Worm (Caenorhabditis elegans) whole organism, late embryonic: ENCODE data around the gene W04H10.6.

Experiments
- C08G9.2 ChIP-seq: sonication (generic microtip); optimal IDR thresholded peaks from 2 replicates; lab custom pipeline; 2016; ENCODE audit warnings: mild to moderate bottlenecking, missing genetic modification characterization, moderate library complexity, missing compliant biosample characterization
- C38D4.7 ChIP-seq: fragments of 200-800 bp; sonication (Bioruptor generic); optimal IDR thresholded peaks from 2 replicates; lab custom pipeline; 2018; ENCODE audit warnings: mild to moderate bottlenecking, missing genetic modification characterization, moderate library complexity, missing compliant biosample characterization
- K02D7.2 ChIP-seq: sonication (generic microtip); optimal IDR thresholded peaks from 2 replicates; lab custom pipeline; 2017; ENCODE audit warnings: mild to moderate bottlenecking, missing genetic modification characterization, missing compliant biosample characterization
- T23F11.4 ChIP-seq: fragments of 200-800 bp; sonication (Bioruptor generic); optimal IDR thresholded peaks from 2 replicates; lab custom pipeline; 2018; ENCODE audit warnings: mild to moderate bottlenecking, missing genetic modification characterization, missing compliant biosample characterization
- Y22D7AL.16 ChIP-seq: sonication (generic microtip); optimal IDR thresholded peaks from 2 replicates; lab custom pipeline; 2016; ENCODE audit warnings: missing genetic modification characterization, missing compliant biosample characterization
- ahr-1 ChIP-seq: sonication (generic microtip); optimal IDR thresholded peaks from 2 replicates; lab custom pipeline; 2016; ENCODE audit warnings: missing genetic modification characterization, missing compliant biosample characterization
- ceh-14 ChIP-seq: sonication (generic microtip); optimal IDR thresholded peaks from 2 replicates; lab custom pipeline; 2016; ENCODE audit warnings: missing genotype, missing genetic modification characterization, missing compliant biosample characterization
- ceh-18 ChIP-seq: sonication (generic microtip); optimal IDR thresholded peaks from 2 replicates; lab custom pipeline; 2016; ENCODE audit warnings: missing genetic modification characterization, missing compliant biosample characterization
- ceh-19 ChIP-seq: fragments of 200-800 bp; sonication (Bioruptor generic); optimal IDR thresholded peaks from 2 replicates; lab custom pipeline; 2018; ENCODE audit warnings: mild to moderate bottlenecking, missing genetic modification characterization, missing compliant biosample characterization
- ceh-22 ChIP-seq: sonication (generic microtip); optimal IDR thresholded peaks from 2 replicates; lab custom pipeline; 2017; ENCODE audit warnings: missing biosample characterization, missing genetic modification characterization
- ceh-30 ChIP-seq: fragments of 150-350 bp; optimal IDR thresholded peaks from 2 replicates; lab custom pipeline; 2014; ENCODE audit warnings: missing biosample characterization, missing genetic modification characterization
- ceh-34 ChIP-seq: sonication (generic microtip); optimal IDR thresholded peaks from 2 replicates; lab custom pipeline; 2016; ENCODE audit warnings: mild to moderate bottlenecking, missing genetic modification characterization, missing compliant biosample characterization
- dmd-4 ChIP-seq: sonication (generic microtip); optimal IDR thresholded peaks from 2 replicates; lab custom pipeline; 2016; ENCODE audit warnings: borderline replicate concordance, missing genetic modification characterization, missing compliant biosample characterization
- dve-1 ChIP-seq: sonication (generic microtip); optimal IDR thresholded peaks from 2 replicates; lab custom pipeline; 2017; ENCODE audit warnings: antibody characterized with exemption, mild to moderate bottlenecking, missing genetic modification characterization, missing compliant biosample characterization
- elt-2 ChIP-seq: sonication (generic microtip); optimal IDR thresholded peaks from 2 replicates; lab custom pipeline; 2016; ENCODE audit warnings: missing genetic modification reagents, missing genetic modification characterization, missing compliant biosample characterization
- elt-4 ChIP-seq: sonication (generic microtip); optimal IDR thresholded peaks from 2 replicates; lab custom pipeline; 2016; ENCODE audit warnings: missing genetic modification characterization, missing compliant biosample characterization
- ets-4 ChIP-seq: sonication (generic microtip); optimal IDR thresholded peaks from 2 replicates; lab custom pipeline; 2016; ENCODE audit warnings: missing genetic modification characterization, missing compliant biosample characterization
- fkh-6 ChIP-seq: sonication (generic microtip); optimal IDR thresholded peaks from 2 replicates; lab custom pipeline; 2016; ENCODE audit warnings: missing genetic modification characterization, missing compliant biosample characterization
- hlh-13 ChIP-seq: fragments of 200-800 bp; sonication (Bioruptor generic); optimal IDR thresholded peaks from 2 replicates; lab custom pipeline; 2018; ENCODE audit warnings: mild to moderate bottlenecking, missing genetic modification characterization, missing compliant biosample characterization
- hlh-30 ChIP-seq: sonication (generic microtip); optimal IDR thresholded peaks from 2 replicates; lab custom pipeline; 2017; ENCODE audit warnings: antibody characterized with exemption, missing genetic modification characterization, missing compliant biosample characterization; ENCODE audit not compliant: insufficient read depth
- hlh-6 ChIP-seq: sonication (generic microtip); optimal IDR thresholded peaks from 2 replicates; lab custom pipeline; 2016; ENCODE audit warnings: missing genotype, missing genetic modification characterization, missing compliant biosample characterization
- hlh-8 ChIP-seq: sonication (generic microtip); optimal IDR thresholded peaks from 2 replicates; lab custom pipeline; 2016; ENCODE audit warnings: missing genotype, missing genetic modification characterization, missing compliant biosample characterization
- madf-2 ChIP-seq: sonication (generic microtip); optimal IDR thresholded peaks from 2 replicates; lab custom pipeline; 2017; ENCODE audit warnings: missing genetic modification characterization, missing compliant biosample characterization
- mec-3 ChIP-seq: sonication (generic microtip); optimal IDR thresholded peaks from 2 replicates; lab custom pipeline; 2016; ENCODE audit warnings: borderline replicate concordance, missing genetic modification characterization, missing compliant biosample characterization
- nfya-1 ChIP-seq: sonication (generic microtip); optimal IDR thresholded peaks from 2 replicates; lab custom pipeline; 2017; ENCODE audit warnings: missing genetic modification characterization, mild to moderate bottlenecking, missing compliant biosample characterization, antibody characterized with exemption, moderate library complexity
- nhr-232 ChIP-seq: sonication (generic microtip); optimal IDR thresholded peaks from 2 replicates; lab custom pipeline; 2016; ENCODE audit warnings: missing genetic modification characterization, missing compliant biosample characterization
- npax-4 ChIP-seq: sonication (generic microtip); optimal IDR thresholded peaks from 2 replicates; lab custom pipeline; 2016; ENCODE audit warnings: missing genetic modification characterization, missing compliant biosample characterization
- pat-9 ChIP-seq: fragments of 200-800 bp; sonication (Bioruptor generic); optimal IDR thresholded peaks from 2 replicates; lab custom pipeline; 2018; ENCODE audit warnings: mild to moderate bottlenecking, missing genetic modification characterization, moderate library complexity, missing compliant biosample characterization
- pax-1 ChIP-seq: fragments of 150-350 bp; optimal IDR thresholded peaks from 2 replicates; lab custom pipeline; 2014; ENCODE audit warnings: missing biosample characterization, missing genetic modification characterization
- pha-4 ChIP-seq: fragments of 150-350 bp; optimal IDR thresholded peaks from 2 replicates; lab custom pipeline; 2018; ENCODE audit warnings: missing biosample characterization, missing genetic modification reagents, missing genetic modification characterization
- pqm-1 ChIP-seq: sonication (generic microtip); optimal IDR thresholded peaks from 2 replicates; lab custom pipeline; 2016; ENCODE audit warnings: missing genetic modification characterization, missing compliant biosample characterization
- pros-1 ChIP-seq: fragments of 150-350 bp; optimal IDR thresholded peaks from 2 replicates; lab custom pipeline; 2014; ENCODE audit warnings: missing biosample characterization, missing genetic modification reagents, missing genetic modification characterization
- ref-2 ChIP-seq: sonication (generic microtip); optimal IDR thresholded peaks from 2 replicates; lab custom pipeline; 2016; ENCODE audit warnings: missing genetic modification characterization, missing compliant biosample characterization
- sdc-2 ChIP-seq: sonication (generic microtip); optimal IDR thresholded peaks from 2 replicates; lab custom pipeline; 2016; ENCODE audit warnings: missing genotype, missing genetic modification characterization, missing compliant biosample characterization
- sox-2 ChIP-seq: fragments of 200-800 bp; sonication (Bioruptor generic); IDR thresholded peaks from 2 replicates; pipeline ENCODE4 v1.3.6; 2022; ENCODE audit warnings: missing genetic modification reagents, missing genetic modification characterization, missing compliant biosample characterization
- syd-9 ChIP-seq: sonication (generic microtip); optimal IDR thresholded peaks from 2 replicates; lab custom pipeline; 2016; ENCODE audit warnings: mild to moderate bottlenecking, missing genetic modification characterization, moderate library complexity, missing compliant biosample characterization
- tbx-2 ChIP-seq: sonication (generic microtip); optimal IDR thresholded peaks from 2 replicates; lab custom pipeline; 2016; ENCODE audit warnings: missing genetic modification characterization, missing compliant biosample characterization
- tbx-7 ChIP-seq: sonication (generic microtip); optimal IDR thresholded peaks from 2 replicates; lab custom pipeline; 2016; ENCODE audit warnings: missing genotype, missing genetic modification characterization, missing compliant biosample characterization
- ttx-3 ChIP-seq: sonication (generic microtip); optimal IDR thresholded peaks from 2 replicates; lab custom pipeline; 2016; ENCODE audit warnings: missing genetic modification reagents, missing genetic modification characterization, missing compliant biosample characterization
- unc-42 ChIP-seq: sonication (generic microtip); optimal IDR thresholded peaks from 2 replicates; lab custom pipeline; 2016; ENCODE audit warnings: missing genotype, missing genetic modification characterization, missing compliant biosample characterization
- ztf-16 ChIP-seq: sonication (generic microtip); optimal IDR thresholded peaks from 2 replicates; lab custom pipeline; 2017; ENCODE audit warnings: missing genetic modification characterization, missing compliant biosample characterization

The W04H10.6 gene

DNA sequence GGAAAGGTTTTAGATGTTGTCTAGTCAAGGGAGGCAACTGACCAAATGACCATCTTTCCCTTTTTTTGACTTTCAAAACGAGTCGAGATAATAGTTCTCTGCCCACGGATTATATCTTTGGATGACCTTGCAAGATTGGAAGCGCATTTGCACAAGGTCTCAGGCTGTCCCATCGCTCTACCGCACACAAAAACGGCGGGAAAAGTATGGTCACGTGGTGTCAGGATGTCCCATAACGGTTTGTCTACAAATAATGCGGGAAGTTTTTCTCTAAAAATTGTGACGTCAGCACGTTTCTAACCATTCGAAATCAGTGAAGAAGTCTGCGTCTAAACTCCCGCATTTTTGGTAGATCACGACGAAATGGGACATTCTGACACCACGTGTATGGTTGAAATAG is at the start of gene W04H10.6:
Gene W04H10.6, minus strand, starts transcription at position 101 of the 400 bp plus-strand sequence.
- no peak for TF ChIP-seq T23F11.4
- TF ChIP-seq hlh-30 (tag; lab: Kevin White, UChicago), result peak; percentile 18
- no peak for TF ChIP-seq hlh-8 (tag; lab: Kevin White, UChicago)
- no peak for TF ChIP-seq ref-2 (tag; lab: Kevin White, UChicago)
- no peak for TF ChIP-seq ahr-1 (tag; lab: Kevin White, UChicago)

DNA sequence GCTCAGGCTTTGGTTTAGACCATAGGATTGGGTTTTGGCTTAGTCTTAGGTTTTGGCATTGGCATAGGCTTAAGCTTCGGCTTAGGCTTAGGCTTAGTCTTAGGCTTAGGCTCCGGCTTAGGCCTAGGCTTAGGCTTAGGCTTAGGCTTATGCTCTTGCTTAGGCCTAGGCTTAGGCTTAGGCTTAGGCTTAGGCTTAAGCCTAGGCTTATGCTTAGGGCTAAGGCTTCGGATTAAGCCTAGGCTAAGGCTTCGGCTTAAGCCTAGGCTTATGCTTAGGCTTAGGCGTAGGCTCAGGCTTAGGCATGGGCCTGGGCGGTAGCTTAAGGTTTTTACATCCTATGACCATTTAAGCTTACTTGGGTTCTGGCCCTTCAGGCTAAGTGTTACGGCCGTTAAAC is 43.1 kb upstream of the W04H10.6 start:
- no peak for TF ChIP-seq hlh-6 (tag; lab: Kevin White, UChicago)
- no peak for TF ChIP-seq madf-2 (tag; lab: Kevin White, UChicago)
- TF ChIP-seq ceh-18 (tag; lab: Kevin White, UChicago), result no peak
- TF ChIP-seq ceh-14 (tag; lab: Kevin White, UChicago), result no peak
- peak; percentile 24 for TF ChIP-seq mec-3 (tag; lab: Kevin White, UChicago)
- no peak for TF ChIP-seq pat-9 (tag; lab: Kevin White, UChicago)
- TF ChIP-seq T23F11.4, result no peak
- no peak for TF ChIP-seq elt-2
- TF ChIP-seq dmd-4 (tag; lab: Kevin White, UChicago), result no peak
- peak; percentile 79 for TF ChIP-seq dve-1 (tag; lab: Kevin White, UChicago)
- TF ChIP-seq ets-4 (tag; lab: Kevin White, UChicago), result no peak
- TF ChIP-seq hlh-13, result no peak

ce11 chrII:650321-651005 is 42.2 kb upstream of the W04H10.6 start, which contains the start of the genes K07E8.7 and frpr-14:
TSS of gene K07E8.7 (minus strand) at chrII:650367.
TSS of gene frpr-14 (plus strand) at chrII:650955.
- TF ChIP-seq unc-42 (tag; lab: Kevin White, UChicago) (peak; percentile 27), C38D4.7 (no peak)

DNA sequence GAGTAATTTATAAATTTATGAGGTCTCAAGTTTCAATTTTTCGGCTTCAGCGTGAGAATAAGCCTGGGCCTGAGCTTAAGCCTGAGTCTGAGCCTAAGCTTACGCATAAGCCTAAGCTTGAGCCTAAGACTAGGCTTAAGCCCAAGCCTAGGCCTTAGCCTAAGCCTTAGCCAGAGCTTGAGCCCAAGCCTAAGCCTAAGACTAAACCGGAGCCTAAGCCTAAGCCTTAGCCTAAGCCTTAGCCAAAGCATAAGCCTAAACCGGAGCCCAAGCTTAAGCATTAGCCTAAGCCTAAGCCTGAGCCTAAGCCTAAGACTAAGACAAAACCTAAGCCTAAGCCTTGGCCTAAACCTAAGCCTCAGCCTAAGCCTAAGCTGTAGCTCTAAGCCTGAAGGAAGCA is 35.5 kb upstream of the W04H10.6 start:
- no peak for TF ChIP-seq ceh-19 (GFP tag; lab: Kevin White, UChicago)
- peak; percentile 80 for TF ChIP-seq dve-1 (tag; lab: Kevin White, UChicago)
- no peak for TF ChIP-seq nfya-1 (tag; lab: Kevin White, UChicago)
- no peak for TF ChIP-seq tbx-7 (tag; lab: Kevin White, UChicago)
- no peak for TF ChIP-seq pqm-1
- no peak for TF ChIP-seq Y22D7AL.16 (tag; lab: Kevin White, UChicago)
- TF ChIP-seq ztf-16, result no peak
- TF ChIP-seq pros-1 (tag; lab: Kevin White, UChicago), result no peak

- no peak for TF ChIP-seq tbx-2 (tag; lab: Kevin White, UChicago)
- no peak for TF ChIP-seq pax-1 (tag; lab: Kevin White, UChicago)
- TF ChIP-seq hlh-6 (tag; lab: Kevin White, UChicago), result no peak
These were observed 31.2 kb upstream of the W04H10.6 start, which contains the start of gene K07E8.6 for ce11 chrII:639467-639866. TSS of gene K07E8.6 (minus strand) at chrII:639567.

ce11 chrII:633984-634383 is 25.7 kb upstream of the W04H10.6 start, which contains the start of gene T04B8.1:
TSS of gene T04B8.1 (plus strand) at chrII:634284.
- TF ChIP-seq syd-9 (tag; lab: Kevin White, UChicago), result no peak
- no peak for TF ChIP-seq sox-2 (GFP tag; lab: Robert Waterston, UW)
- TF ChIP-seq npax-4 (tag; lab: Kevin White, UChicago), result no peak
- TF ChIP-seq unc-42 (tag; lab: Kevin White, UChicago), result no peak
- no peak for TF ChIP-seq elt-4 (tag; lab: Kevin White, UChicago)
- no peak for TF ChIP-seq sdc-2 (tag; lab: Kevin White, UChicago)
- no peak for TF ChIP-seq ceh-34 (tag; lab: Kevin White, UChicago)
- no peak for TF ChIP-seq C08G9.2 (tag; lab: Kevin White, UChicago)
- TF ChIP-seq K02D7.2 (tag; lab: Kevin White, UChicago), result no peak
- no peak for TF ChIP-seq ttx-3 (tag; lab: Kevin White, UChicago)
- TF ChIP-seq ceh-30 (tag; lab: Kevin White, UChicago), result no peak
- no peak for TF ChIP-seq tbx-7 (tag; lab: Kevin White, UChicago)
- no peak for TF ChIP-seq ceh-22 (tag; lab: Kevin White, UChicago)
- TF ChIP-seq pha-4 (tag; lab: Kevin White, UChicago), result no peak
- TF ChIP-seq nhr-232, result no peak
- TF ChIP-seq ceh-19 (GFP tag; lab: Kevin White, UChicago), result no peak
- no peak for TF ChIP-seq pros-1 (tag; lab: Kevin White, UChicago)
- TF ChIP-seq fkh-6, result no peak
